Worm (Caenorhabditis elegans) whole organism, L2 larva: ENCODE data around the gene chil-26.
A peak's percentile ranks its signal among the peaks of the same experiment; 100 is the strongest.

Experiments used
- aly-2 ChIP-seq: fragments of 150-350 bp; optimal IDR thresholded peaks from 2 replicates; lab custom pipeline; 2014; ENCODE audit warnings: missing biosample characterization, missing genetic modification characterization
- ama-1 ChIP-seq: fragments of 150-350 bp; optimal IDR thresholded peaks from 2 replicates; lab custom pipeline; 2018; ENCODE audit warnings: inconsistent platforms
- blmp-1 ChIP-seq: sonication (generic microtip); optimal IDR thresholded peaks from 2 replicates; lab custom pipeline; 2017; ENCODE audit warnings: missing genetic modification characterization, mild to moderate bottlenecking, missing compliant biosample characterization, antibody characterized with exemption, moderate library complexity; ENCODE audit not compliant: insufficient read depth
- fos-1 ChIP-seq: fragments of 150-350 bp; optimal IDR thresholded peaks from 2 replicates; lab custom pipeline; 2014; ENCODE audit warnings: missing biosample characterization, missing genetic modification characterization
- lin-13 ChIP-seq: fragments of 150-350 bp; optimal IDR thresholded peaks from 2 replicates; lab custom pipeline; 2014; ENCODE audit warnings: missing biosample characterization, missing genetic modification reagents, missing genetic modification characterization
- lin-39 ChIP-seq: fragments of 150-350 bp; optimal IDR thresholded peaks from 2 replicates; lab custom pipeline; 2014; ENCODE audit warnings: missing biosample characterization, missing genetic modification reagents, missing genetic modification characterization
- mdl-1 ChIP-seq, 2 experiments: fragments of 150-350 bp in 1 of 2; sonication (generic microtip) in 1 of 2; optimal IDR thresholded peaks; 2 replicates each; lab custom pipeline; 2017; ENCODE audit warnings: missing biosample characterization in 2 of 2, missing genetic modification characterization in 2 of 2
- nhr-11 ChIP-seq: fragments of 150-350 bp; optimal IDR thresholded peaks from 2 replicates; lab custom pipeline; 2014; ENCODE audit warnings: missing biosample characterization, missing genetic modification characterization
- nhr-23 ChIP-seq: fragments of 150-350 bp; optimal IDR thresholded peaks from 2 replicates; lab custom pipeline; 2014; ENCODE audit warnings: missing biosample characterization, missing genetic modification reagents, missing genetic modification characterization
- unc-39 ChIP-seq: fragments of 150-350 bp; optimal IDR thresholded peaks from 2 replicates; lab custom pipeline; 2014; ENCODE audit warnings: missing biosample characterization, missing genetic modification characterization
- unc-62 ChIP-seq: fragments of 150-350 bp; optimal IDR thresholded peaks from 2 replicates; lab custom pipeline; 2014; ENCODE audit warnings: missing biosample characterization, missing genetic modification reagents, missing genetic modification characterization
- ztf-11 ChIP-seq: sonication (generic microtip); optimal IDR thresholded peaks from 2 replicates; lab custom pipeline; 2017; ENCODE audit warnings: missing biosample characterization, missing genetic modification characterization
- ztf-4 ChIP-seq: fragments of 150-350 bp; optimal IDR thresholded peaks from 2 replicates; lab custom pipeline; 2014; ENCODE audit warnings: missing biosample characterization, missing genetic modification characterization

- TF ChIP-seq lin-39 (no peak), aly-2 (tag; lab: Kevin White, UChicago) (no peak), unc-62 (GFP tag; lab: Kevin White, UChicago) (no peak), nhr-11 (tag; lab: Kevin White, UChicago) (no peak), ama-1 (lab: Kevin White, UChicago) (no peak), ztf-4 (no peak), ztf-11 (no peak), nhr-23 (tag; lab: Kevin White, UChicago) (no peak), mdl-1 (tag; optimal IDR thresholded peaks at IDR 0.05; lab: Kevin White, UChicago) (no peak), blmp-1 (no peak), unc-39 (tag; lab: Kevin White, UChicago) (no peak), lin-13 (GFP tag; lab: Kevin White, UChicago) (no peak), fos-1 (tag; lab: Kevin White, UChicago) (peak; percentile 7)
These were observed 10.4 kb downstream of the chil-26 start for ce11 chrII:9485081-9485730.
